Fruit fly (Drosophila melanogaster) whole organism, larva: ENCODE data around the gene Ugt37A2.
"Not testable (repeated sequence)": the region's sequence is repeated elsewhere in the genome, so short reads cannot be mapped to it uniquely, and the experiment has no call there.

Experiments
- noc ChIP-seq: fragments of 200-800 bp; sonication (Bioruptor generic); optimal IDR thresholded peaks from 3 replicates; lab custom pipeline; 2019; ENCODE audit warnings: missing biosample characterization, mild to moderate bottlenecking, missing genetic modification characterization, moderate library complexity

Gene Ugt37A2

dm6 chr3R:12739247-12739646 is at the start of gene Ugt37A2:
Ugt37A2 (plus strand) TSS chr3R:12739642.
- TF ChIP-seq noc = no peak

DNA sequence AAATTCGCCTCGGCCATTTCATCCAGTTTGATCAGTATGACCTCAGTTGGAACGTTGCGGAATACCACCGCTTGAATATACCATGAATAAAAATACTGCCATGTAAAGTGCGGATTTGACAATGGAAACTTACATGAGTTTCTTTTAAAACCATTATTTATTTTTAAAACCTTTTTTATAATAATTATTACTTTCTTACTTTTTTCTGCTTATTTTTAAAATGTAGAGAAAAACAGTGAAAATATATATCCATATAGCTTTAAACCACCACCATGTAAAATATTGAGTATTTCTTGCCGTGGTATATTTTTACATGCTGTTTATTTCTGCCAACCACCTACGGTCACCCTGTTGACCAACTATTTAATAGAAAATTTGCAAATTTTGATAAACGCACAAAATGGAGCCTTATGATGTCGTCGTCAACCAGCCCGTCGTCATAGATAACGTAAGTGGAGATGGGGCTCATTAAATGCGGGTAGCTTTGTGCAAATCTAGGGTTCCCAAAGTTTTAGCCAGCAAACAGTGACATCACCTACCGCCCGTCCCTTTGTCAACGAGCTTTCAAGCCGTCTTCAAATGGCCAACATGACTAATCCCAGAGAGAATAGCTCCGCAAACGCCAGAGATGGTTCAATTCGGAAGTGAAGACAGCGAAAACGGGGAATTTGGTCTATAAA is 47.9 kb upstream of the Ugt37A2 start, which contains the start of gene Arp1:
Gene Arp1 (plus strand): TSS at position 322 of the 680 bp plus-strand sequence.
- no peak for TF ChIP-seq noc

DNA sequence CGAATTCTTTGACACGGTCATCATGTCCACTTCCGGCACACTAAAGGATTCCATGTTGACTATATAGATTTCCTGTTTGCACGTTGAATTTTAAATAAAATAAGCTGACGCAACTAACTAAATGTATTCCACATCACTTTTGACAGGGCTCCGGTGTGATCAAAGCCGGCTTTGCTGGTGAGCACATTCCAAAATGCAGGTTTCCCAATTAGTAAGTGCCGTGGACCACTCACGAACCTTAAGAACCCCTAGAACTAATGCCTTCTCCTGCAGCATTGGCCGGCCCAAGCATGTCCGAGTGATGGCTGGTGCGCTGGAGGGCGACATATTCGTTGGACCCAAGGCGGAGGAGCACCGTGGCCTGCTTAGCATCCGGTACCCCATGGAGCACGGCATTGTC is 46.9 kb upstream of the Ugt37A2 start, which contains the start of gene CG31347:
Gene CG31347 (minus strand): TSS at position 101 of the 400 bp plus-strand sequence.
- TF ChIP-seq noc = no peak

DNA sequence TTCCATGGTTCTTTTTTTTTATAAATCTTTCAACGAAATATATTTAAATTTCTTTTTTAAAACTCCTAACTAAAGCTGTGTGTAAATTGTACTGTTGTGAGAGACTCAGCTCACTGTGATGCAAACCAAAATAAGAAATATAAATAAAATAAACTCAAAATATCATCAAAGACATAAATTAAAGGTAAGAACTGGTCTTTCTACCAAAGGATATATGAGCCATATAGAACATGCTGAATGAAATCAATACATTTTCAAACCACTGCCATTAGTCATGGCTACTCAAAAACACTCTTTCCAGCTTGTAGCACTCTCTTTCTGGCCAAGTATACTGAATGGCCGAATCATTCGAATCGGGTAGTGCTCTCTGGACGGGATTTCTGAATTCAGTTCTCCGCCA is 44.7 kb upstream of the Ugt37A2 start, which contains the start of the genes CG14391 and NijC:
Gene CG14391 (minus strand): TSS at position 101 of the 400 bp plus-strand sequence.
Gene NijC (plus strand): TSS at position 388 of the 400 bp plus-strand sequence.
- TF ChIP-seq noc = no peak

DNA sequence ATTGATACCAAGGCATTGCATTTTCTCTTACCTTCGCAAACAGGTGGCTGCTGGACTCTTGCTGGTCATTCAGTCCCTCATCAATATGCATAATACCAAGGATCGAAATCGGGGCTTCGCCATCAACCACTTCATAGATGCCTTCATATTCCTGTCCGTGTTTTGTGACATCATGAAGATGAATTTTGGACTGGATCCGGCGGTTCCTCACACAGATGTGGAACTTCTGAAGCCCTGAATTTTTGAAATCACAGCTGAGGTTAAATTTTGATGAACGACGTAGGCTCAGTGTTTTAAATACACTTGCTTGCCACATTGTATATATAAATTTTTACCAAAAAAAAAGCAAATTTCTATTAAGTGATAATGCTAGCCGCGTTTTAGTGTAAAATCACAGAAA is 42.4 kb upstream of the Ugt37A2 start, which contains the start of gene Past1:
Gene Past1 (plus strand): TSS at position 301 of the 400 bp plus-strand sequence.
- no peak for TF ChIP-seq noc

dm6 chr3R:12697571-12698039 is 41.8 kb upstream of the Ugt37A2 start:
- TF ChIP-seq noc = peak; percentile 6

- no peak for TF ChIP-seq noc
These were observed 41.1 kb upstream of the Ugt37A2 start for dm6 chr3R:12698363-12698762.

- peak; percentile 46 for TF ChIP-seq noc
These were observed 39.6 kb upstream of the Ugt37A2 start for dm6 chr3R:12699620-12700378.

DNA sequence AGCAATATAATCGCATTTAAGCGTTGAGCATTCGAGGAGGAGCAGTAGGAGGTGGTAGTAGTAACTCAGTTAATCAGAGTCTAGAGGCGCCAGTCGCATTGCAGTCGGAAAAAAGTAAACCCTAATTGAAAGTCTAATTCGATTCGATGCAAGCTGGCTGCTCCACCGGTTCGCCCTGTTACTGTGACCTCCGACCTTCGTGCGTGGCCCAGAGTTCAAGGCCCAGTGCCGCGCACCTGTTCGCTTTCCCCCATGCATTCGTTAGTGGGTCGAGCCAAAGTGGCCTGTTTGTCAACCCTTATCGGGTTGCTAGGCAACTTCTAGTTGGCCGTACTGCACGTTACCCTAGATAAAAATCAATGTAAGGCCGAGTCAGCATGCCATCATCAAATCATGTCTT is 39.0 kb upstream of the Ugt37A2 start:
- no peak for TF ChIP-seq noc

DNA sequence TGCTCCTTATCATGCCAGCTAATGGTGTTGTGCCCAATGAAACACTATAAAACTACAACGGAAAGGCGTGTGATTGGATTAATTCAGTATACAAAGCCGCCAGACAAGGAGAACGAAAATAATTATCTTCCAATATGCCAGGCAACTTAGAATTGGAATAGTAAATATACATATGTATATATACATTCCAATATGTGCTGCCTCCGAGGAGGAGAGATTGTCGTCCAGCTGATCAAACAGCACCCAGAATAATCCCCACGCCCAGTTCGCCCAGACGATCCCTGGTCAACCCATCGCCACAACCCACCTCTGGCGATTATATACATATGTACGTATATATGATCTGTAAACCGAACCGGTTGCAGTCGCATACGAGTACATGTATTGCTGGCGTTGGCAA is 38.2 kb upstream of the Ugt37A2 start:
- TF ChIP-seq noc = no peak

dm6 chr3R:12701994-12702494 is 37.4 kb upstream of the Ugt37A2 start:
- no peak for TF ChIP-seq noc

DNA sequence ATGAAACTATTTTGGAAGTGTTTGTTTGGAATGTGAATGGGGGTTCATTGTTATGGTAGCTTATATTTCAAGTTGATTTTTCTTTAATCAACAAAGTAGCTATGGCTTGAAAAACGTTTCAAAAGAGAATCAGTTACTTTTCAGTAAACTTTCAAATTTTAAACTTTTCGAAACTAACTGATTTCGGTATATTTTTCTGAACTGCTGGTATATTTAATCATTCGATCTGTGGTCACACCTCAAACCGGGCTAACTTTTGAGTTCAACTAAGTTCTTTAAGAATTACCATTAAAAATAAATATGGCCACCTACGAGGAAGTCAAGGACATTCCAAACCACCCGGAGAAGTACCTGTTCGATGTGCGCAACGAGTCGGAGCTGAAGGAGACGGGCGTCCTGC is 34.6 kb upstream of the Ugt37A2 start, which contains the start of gene CG12279:
Gene CG12279 (plus strand): TSS at position 234 of the 400 bp plus-strand sequence.
- TF ChIP-seq noc = no peak

- not testable (repeated sequence) for TF ChIP-seq noc
These were observed 27.0 kb upstream of the Ugt37A2 start, which contains the start of gene PolQ for dm6 chr3R:12712178-12713172. PolQ (minus strand) TSS chr3R:12712299.

- peak; percentile 63 for TF ChIP-seq noc
These were observed 24.2 kb upstream of the Ugt37A2 start for dm6 chr3R:12715253-12715652.

DNA sequence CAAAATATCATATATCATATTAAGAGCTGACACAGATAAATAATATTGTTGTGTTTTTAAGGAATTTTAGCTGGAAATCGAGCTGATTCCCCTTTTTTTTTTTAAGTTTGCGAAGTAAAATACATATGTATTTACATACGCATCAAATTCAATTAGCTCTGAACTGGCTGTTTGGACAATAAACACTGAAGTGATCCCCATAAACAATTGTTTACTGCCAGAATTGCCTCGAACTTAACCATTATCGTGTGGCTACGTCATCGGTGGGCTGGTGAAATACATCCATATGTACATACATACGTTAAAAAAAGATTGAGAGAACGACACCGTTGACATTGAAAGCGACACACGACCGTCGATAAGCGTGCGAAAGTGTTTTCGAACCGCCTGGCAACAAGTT is 23.2 kb upstream of the Ugt37A2 start:
- TF ChIP-seq noc = peak; percentile 49

- peak; percentile 28 for TF ChIP-seq noc
These were observed 22.5 kb upstream of the Ugt37A2 start for dm6 chr3R:12716894-12717293.
